Worm (Caenorhabditis elegans): ENCODE results near the gene B0244.5.
A peak's percentile ranks its signal among the peaks of the same experiment; 100 is the strongest.

B0244.5 gene

ce11 chrIII:5785273-5785929, 40.7 kb downstream of the B0244.5 start, which contains the start of gene Y37B11A.3 (continued):
- no peak for TF ChIP-seq snpc-4 (GFP tag; optimal IDR thresholded peaks at IDR 0.05)
- TF ChIP-seq snpc-4 (tag; optimal IDR thresholded peaks at IDR 0.05): peak in 2 of 4 experiments; percentile 7 to 41
- peak; percentile 21 for TF ChIP-seq F23B12.7 (tag; optimal IDR thresholded peaks at IDR 0.05; ENCODE audit: insufficient read depth)
- no peak; the same call in 1 of the 2 replicates for TF ChIP-seq mcd-1 (GFP tag; IDR thresholded peaks at IDR 0.05)
- no peak for TF ChIP-seq tbx-9 (tag; optimal IDR thresholded peaks at IDR 0.05; ENCODE audit: borderline replicate concordance)
- TF ChIP-seq pbrm-1 (GFP tag; IDR thresholded peaks at IDR 0.05): peak; percentile 64
- TF ChIP-seq ztf-18 (tag; optimal IDR thresholded peaks at IDR 0.05): peak; percentile 93
- TF ChIP-seq ekl-4 (GFP tag; IDR thresholded peaks at IDR 0.05): peak; percentile 76
- no peak for TF ChIP-seq F49E8.2 (tag; optimal IDR thresholded peaks at IDR 0.05; ENCODE audit: insufficient read depth)
- no peak for TF ChIP-seq ztf-22 (GFP tag; optimal IDR thresholded peaks at IDR 0.05)
- TF ChIP-seq mes-4 (tag; optimal IDR thresholded peaks at IDR 0.05): no peak
- TF ChIP-seq ceh-27 (GFP tag; optimal IDR thresholded peaks at IDR 0.05): no peak
- TF ChIP-seq snpc-1.3 (tag; optimal IDR thresholded peaks at IDR 0.05; ENCODE audit: insufficient read depth): no peak
- no peak for TF ChIP-seq aptf-2 (GFP tag; conservative IDR thresholded peaks at IDR 0.05)
- peak; percentile 74 for TF ChIP-seq Y53G8AR.9 (GFP tag; conservative IDR thresholded peaks at IDR 0.05)
- no peak for TF ChIP-seq ztf-28 (GFP tag; IDR thresholded peaks at IDR 0.05)
- TF ChIP-seq lin-40 (tag; optimal IDR thresholded peaks at IDR 0.05): peak; percentile 72
- peak; percentile 52 for TF ChIP-seq F33H1.4 (GFP tag; IDR thresholded peaks at IDR 0.05)
- no peak for TF ChIP-seq C17E4.6 (GFP tag; IDR thresholded peaks at IDR 0.05)
- peak; percentile 28 for TF ChIP-seq ztf-26 (tag; optimal IDR thresholded peaks at IDR 0.05)
- 0 out of 2 replicates have a peak, but pooled peaks have one; percentile 11 for TF ChIP-seq D2030.7 (GFP tag; IDR thresholded peaks at IDR 0.05)
- TF ChIP-seq nhr-179 (tag; optimal IDR thresholded peaks at IDR 0.05): no peak
- TF ChIP-seq hmg-20 (GFP tag; IDR thresholded peaks at IDR 0.05): no peak
- TF ChIP-seq pha-4 (tag; optimal IDR thresholded peaks at IDR 0.05): no peak
- TF ChIP-seq sptf-2 (GFP tag; optimal IDR thresholded peaks at IDR 0.05): no peak
- TF ChIP-seq dpff-1 (tag; optimal IDR thresholded peaks at IDR 0.05): no peak
- TF ChIP-seq madf-6 (GFP tag; IDR thresholded peaks at IDR 0.05): peak; percentile 30; the same call in 1 of the 2 replicates
- TF ChIP-seq lsy-27 (tag; optimal IDR thresholded peaks at IDR 0.05; ENCODE audit: borderline replicate concordance, insufficient read depth): no peak
- TF ChIP-seq rec-8 (tag; optimal IDR thresholded peaks at IDR 0.05): no peak
- no peak for TF ChIP-seq egl-18 (GFP tag; IDR thresholded peaks at IDR 0.05)
- peak; percentile 42 for TF ChIP-seq tbp1 (GFP tag; optimal IDR thresholded peaks at IDR 0.05)
- no peak for TF ChIP-seq rpc-1 (optimal IDR thresholded peaks at IDR 0.05)
- TF ChIP-seq rpc-1 (tag; optimal IDR thresholded peaks at IDR 0.05): no peak
- no peak for TF ChIP-seq ceh-100 (GFP tag; IDR thresholded peaks at IDR 0.05)
- no peak for TF ChIP-seq ceh-91 (GFP tag; IDR thresholded peaks at IDR 0.05)
- peak; percentile 73 for TF ChIP-seq nfyb-1 (GFP tag; IDR thresholded peaks at IDR 0.05)
- no peak for TF ChIP-seq unc-130 (GFP tag; optimal IDR thresholded peaks at IDR 0.05)
- peak; percentile 100 for TF ChIP-seq cebp-1 (GFP tag; IDR thresholded peaks at IDR 0.05)
- peak; percentile 100 for TF ChIP-seq cebp-1 (tag; optimal IDR thresholded peaks at IDR 0.05)
- peak in 1 of 3 experiments; percentile 72 for TF ChIP-seq lin-35 (GFP tag; optimal IDR thresholded peaks at IDR 0.05)
- peak; percentile 84 for TF ChIP-seq let-526 (GFP tag; IDR thresholded peaks at IDR 0.05)
- no peak for TF ChIP-seq him-1 (tag; optimal IDR thresholded peaks at IDR 0.05)
- TF ChIP-seq Y53F4B.3 (GFP tag; IDR thresholded peaks at IDR 0.05): no peak
- TF ChIP-seq K12H6.12 (tag; optimal IDR thresholded peaks at IDR 0.05): peak; percentile 48
- 0 out of 2 replicates have a peak, but pooled peaks have one; percentile 27 for TF ChIP-seq attf-3 (GFP tag; conservative IDR thresholded peaks at IDR 0.05)
- TF ChIP-seq madf-8 (GFP tag; conservative IDR thresholded peaks at IDR 0.05): no peak
- no peak for TF ChIP-seq let-607 (tag; optimal IDR thresholded peaks at IDR 0.05)

Measured in whole organism, young adult.